Worm (Caenorhabditis elegans) whole organism, midembryonic: ENCODE results near the gene F58E6.11.

Source experiments
- T22C8.4 ChIP-seq: fragments of 200-800 bp; sonication (Bioruptor generic); IDR thresholded peaks from 2 replicates; pipeline ENCODE4 v1.3.6; 2022; ENCODE audit warnings: missing genetic modification characterization, missing compliant biosample characterization
- flt-1 ChIP-seq: fragments of 200-800 bp; sonication (Bioruptor generic); IDR thresholded peaks from 2 replicates; pipeline ENCODE4 v1.3.6; 2022; ENCODE audit warnings: missing genetic modification characterization, missing compliant biosample characterization
- klf-2 ChIP-seq: fragments of 200-800 bp; sonication (Bioruptor generic); conservative IDR thresholded peaks from 2 replicates; pipeline ENCODE4 v1.3.6; 2022; ENCODE audit warnings: missing genetic modification reagents, missing genetic modification characterization, missing compliant biosample characterization
- ref-1 ChIP-seq: fragments of 200-800 bp; sonication (Bioruptor generic); conservative IDR thresholded peaks from 2 replicates; pipeline ENCODE4 v1.3.6; 2022; ENCODE audit warnings: missing genetic modification reagents, missing genetic modification characterization, missing compliant biosample characterization
- tab-1 ChIP-seq: fragments of 200-800 bp; sonication (Bioruptor generic); IDR thresholded peaks from 2 replicates; pipeline ENCODE4 v1.3.6; 2022; ENCODE audit warnings: missing genetic modification characterization, missing compliant biosample characterization
- ztf-23 ChIP-seq: fragments of 200-800 bp; sonication (Bioruptor generic); IDR thresholded peaks from 2 replicates; pipeline ENCODE4 v1.3.6; 2022; ENCODE audit warnings: missing genetic modification reagents, missing genetic modification characterization, missing compliant biosample characterization
- ztf-29 ChIP-seq: fragments of 200-800 bp; sonication (Bioruptor generic); IDR thresholded peaks from 2 replicates; pipeline ENCODE4 v1.3.6; 2022; ENCODE audit warnings: missing genetic modification reagents, missing genetic modification characterization, missing compliant biosample characterization

DNA sequence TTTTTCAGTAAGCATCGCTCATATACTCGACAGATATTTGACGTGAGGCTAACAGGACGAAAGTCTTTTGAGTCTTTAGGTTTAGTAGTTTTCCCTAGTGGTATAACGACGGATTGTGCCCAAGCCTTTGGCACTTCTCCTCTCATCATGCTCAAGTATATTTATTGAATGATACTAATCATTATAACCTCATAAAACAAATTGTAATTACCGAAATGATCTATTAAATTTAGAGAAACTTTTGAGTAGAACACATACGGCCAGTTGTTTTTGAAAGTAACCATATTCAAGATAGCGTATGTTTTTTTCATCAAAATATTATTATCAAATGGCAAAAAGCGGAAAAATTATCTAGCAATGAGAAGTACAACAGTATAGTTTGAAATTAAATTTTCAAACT lies 13.5 kb upstream of the F58E6.11 start:
- TF ChIP-seq tab-1 (GFP tag; lab: Robert Waterston, UW) (no peak), T22C8.4 (no peak), flt-1 (GFP tag; lab: Robert Waterston, UW) (no peak), ref-1 (GFP tag; lab: Robert Waterston, UW) (no peak), klf-2 (GFP tag; lab: Robert Waterston, UW) (no peak), ztf-29 (GFP tag; lab: Robert Waterston, UW) (no peak), ztf-23 (GFP tag; lab: Robert Waterston, UW) (no peak)
